Worm (Caenorhabditis elegans): Measurements from ENCODE around the gene F07B10.4.

ce11 chrV:11307781-11308180, 44.9 kb upstream of the F07B10.4 start:
- no peak for TF ChIP-seq him-1 (tag; optimal IDR thresholded peaks at IDR 0.05)
- TF ChIP-seq W03F9.2 (tag; optimal IDR thresholded peaks at IDR 0.05): no peak
